Worm (Caenorhabditis elegans) whole organism, L2 larva: ENCODE results near the gene dcr-1.

Experiments used
- C34F6.9 ChIP-seq: fragments of 150-350 bp; optimal IDR thresholded peaks from 2 replicates; lab custom pipeline; 2014; ENCODE audit warnings: missing biosample characterization, missing genetic modification characterization
- ZK546.5 ChIP-seq: sonication (generic microtip); optimal IDR thresholded peaks from 2 replicates; lab custom pipeline; 2017; ENCODE audit warnings: missing biosample characterization, missing genetic modification characterization
- alr-1 ChIP-seq: fragments of 150-350 bp; optimal IDR thresholded peaks from 2 replicates; lab custom pipeline; 2014; ENCODE audit warnings: missing biosample characterization, missing genetic modification characterization
- aly-2 ChIP-seq: fragments of 150-350 bp; optimal IDR thresholded peaks from 2 replicates; lab custom pipeline; 2014; ENCODE audit warnings: missing biosample characterization, missing genetic modification characterization
- ceh-16 ChIP-seq: fragments of 150-350 bp; optimal IDR thresholded peaks from 2 replicates; lab custom pipeline; 2014; ENCODE audit warnings: missing biosample characterization, missing genetic modification characterization
- crh-2 ChIP-seq: sonication (generic microtip); optimal IDR thresholded peaks from 2 replicates; lab custom pipeline; 2017; ENCODE audit warnings: missing biosample characterization, missing genetic modification characterization
- dmd-4 ChIP-seq: sonication (generic microtip); optimal IDR thresholded peaks from 2 replicates; lab custom pipeline; 2017; ENCODE audit warnings: missing biosample characterization, missing genetic modification characterization
- fos-1 ChIP-seq: fragments of 150-350 bp; optimal IDR thresholded peaks from 2 replicates; lab custom pipeline; 2014; ENCODE audit warnings: missing biosample characterization, missing genetic modification characterization
- gmeb-1 ChIP-seq: fragments of 150-350 bp; optimal IDR thresholded peaks from 2 replicates; lab custom pipeline; 2014; ENCODE audit warnings: missing biosample characterization, missing genetic modification characterization
- lin-11 ChIP-seq: fragments of 150-350 bp; sonication (generic microtip); optimal IDR thresholded peaks from 2 replicates; lab custom pipeline; 2014; ENCODE audit warnings: missing biosample characterization, missing genetic modification characterization, inconsistent platforms, mixed read lengths
- lsy-2 ChIP-seq, 2 experiments: fragments of 150-350 bp in 1 of 2; sonication (generic microtip) in 1 of 2; optimal IDR thresholded peaks; 2 replicates each; lab custom pipeline; 2014 to 2017; ENCODE audit warnings: missing biosample characterization in 2 of 2, missing genetic modification characterization in 2 of 2
- mab-5 ChIP-seq: fragments of 150-350 bp; optimal IDR thresholded peaks from 2 replicates; lab custom pipeline; 2014; ENCODE audit warnings: missing biosample characterization, missing genetic modification characterization
- mbf-1 ChIP-seq: sonication (generic microtip); optimal IDR thresholded peaks from 2 replicates; lab custom pipeline; 2017; ENCODE audit warnings: missing biosample characterization, missing genetic modification characterization
- mdl-1 ChIP-seq, 2 experiments: fragments of 150-350 bp in 1 of 2; sonication (generic microtip) in 1 of 2; optimal IDR thresholded peaks; 2 replicates each; lab custom pipeline; 2017; ENCODE audit warnings: missing biosample characterization in 2 of 2, missing genetic modification characterization in 2 of 2
- nhr-10 ChIP-seq: sonication (generic microtip); optimal IDR thresholded peaks from 2 replicates; lab custom pipeline; 2017; ENCODE audit warnings: missing biosample characterization, missing genetic modification characterization
- nhr-11 ChIP-seq: fragments of 150-350 bp; optimal IDR thresholded peaks from 2 replicates; lab custom pipeline; 2014; ENCODE audit warnings: missing biosample characterization, missing genetic modification characterization
- nhr-12 ChIP-seq: fragments of 150-350 bp; optimal IDR thresholded peaks from 2 replicates; lab custom pipeline; 2014; ENCODE audit warnings: missing biosample characterization, missing genetic modification characterization
- nhr-129 ChIP-seq: fragments of 150-350 bp; optimal IDR thresholded peaks from 2 replicates; lab custom pipeline; 2014; ENCODE audit warnings: missing biosample characterization, missing genetic modification characterization
- nhr-21 ChIP-seq: fragments of 150-350 bp; optimal IDR thresholded peaks from 2 replicates; lab custom pipeline; 2014; ENCODE audit warnings: missing biosample characterization, missing genetic modification characterization
- nhr-23 ChIP-seq: fragments of 150-350 bp; optimal IDR thresholded peaks from 2 replicates; lab custom pipeline; 2014; ENCODE audit warnings: missing biosample characterization, missing genetic modification reagents, missing genetic modification characterization
- nhr-237 ChIP-seq: fragments of 150-350 bp; optimal IDR thresholded peaks from 2 replicates; lab custom pipeline; 2014; ENCODE audit warnings: missing biosample characterization, missing genetic modification characterization
- nhr-25 ChIP-seq: fragments of 150-350 bp; sonication (generic microtip); optimal IDR thresholded peaks from 3 replicates; lab custom pipeline; 2014; ENCODE audit warnings: missing biosample characterization, missing genetic modification characterization
- nhr-6 ChIP-seq: fragments of 150-350 bp; optimal IDR thresholded peaks from 2 replicates; lab custom pipeline; 2014; ENCODE audit warnings: missing biosample characterization, missing genetic modification characterization
- peb-1 ChIP-seq: fragments of 150-350 bp; optimal IDR thresholded peaks from 2 replicates; lab custom pipeline; 2014; ENCODE audit warnings: missing biosample characterization, missing genetic modification characterization
- sma-3 ChIP-seq: sonication (generic microtip); optimal IDR thresholded peaks from 2 replicates; lab custom pipeline; 2016; ENCODE audit warnings: missing genetic modification reagents, missing genetic modification characterization, missing compliant biosample characterization
- snpc-4 ChIP-seq: fragments of 150-350 bp; optimal IDR thresholded peaks from 2 replicates; lab custom pipeline; 2014; ENCODE audit warnings: missing biosample characterization, missing genetic modification characterization
- unc-39 ChIP-seq: fragments of 150-350 bp; optimal IDR thresholded peaks from 2 replicates; lab custom pipeline; 2014; ENCODE audit warnings: missing biosample characterization, missing genetic modification characterization
- unc-62 ChIP-seq: fragments of 150-350 bp; optimal IDR thresholded peaks from 2 replicates; lab custom pipeline; 2014; ENCODE audit warnings: missing biosample characterization, missing genetic modification reagents, missing genetic modification characterization
- zag-1 ChIP-seq: fragments of 150-350 bp; optimal IDR thresholded peaks from 2 replicates; lab custom pipeline; 2014; ENCODE audit warnings: missing biosample characterization, missing genetic modification characterization
- ztf-1 ChIP-seq: fragments of 200-800 bp; sonication (Bioruptor generic); conservative IDR thresholded peaks from 2 replicates; pipeline ENCODE4 v1.3.6; 2022; ENCODE audit warnings: missing genetic modification characterization, missing compliant biosample characterization
- ztf-11 ChIP-seq: sonication (generic microtip); optimal IDR thresholded peaks from 2 replicates; lab custom pipeline; 2017; ENCODE audit warnings: missing biosample characterization, missing genetic modification characterization
- ztf-4 ChIP-seq: fragments of 150-350 bp; optimal IDR thresholded peaks from 2 replicates; lab custom pipeline; 2014; ENCODE audit warnings: missing biosample characterization, missing genetic modification characterization

The dcr-1 gene

ce11 chrIII:8069206-8069605 is 10.9 kb downstream of the dcr-1 start:
- peak; percentile 38 for TF ChIP-seq snpc-4 (tag; lab: Kevin White, UChicago)
- peak; percentile 6 for TF ChIP-seq nhr-129 (tag; lab: Kevin White, UChicago)
- TF ChIP-seq mdl-1 (tag; optimal IDR thresholded peaks at IDR 0.05; lab: Kevin White, UChicago): no peak

ce11 chrIII:8067798-8068197 is 12.3 kb downstream of the dcr-1 start:
- no peak for TF ChIP-seq sma-3 (GFP tag; lab: Kevin White, UChicago)
- TF ChIP-seq ztf-11: no peak
- TF ChIP-seq dmd-4: no peak
- TF ChIP-seq fos-1 (tag; lab: Kevin White, UChicago): no peak
- no peak for TF ChIP-seq mbf-1
- TF ChIP-seq lin-11: no peak
- no peak for TF ChIP-seq unc-62 (GFP tag; lab: Kevin White, UChicago)
- no peak for TF ChIP-seq ztf-1 (GFP tag; lab: Robert Waterston, UW)
- TF ChIP-seq mab-5 (tag; lab: Kevin White, UChicago): no peak
- TF ChIP-seq nhr-21 (tag; lab: Kevin White, UChicago): no peak
- TF ChIP-seq nhr-12: no peak
- no peak for TF ChIP-seq snpc-4 (tag; lab: Kevin White, UChicago)
- no peak for TF ChIP-seq unc-39 (tag; lab: Kevin White, UChicago)

- TF ChIP-seq nhr-6 (tag; lab: Kevin White, UChicago) (no peak), nhr-11 (no peak), nhr-25 (tag; lab: Kevin White, UChicago) (no peak), unc-62 (GFP tag; lab: Kevin White, UChicago) (no peak), peb-1 (tag; lab: Kevin White, UChicago) (no peak), ztf-11 (no peak), nhr-237 (tag; lab: Kevin White, UChicago) (no peak), aly-2 (tag; lab: Kevin White, UChicago) (no peak), dmd-4 (no peak), lin-11 (no peak)
Measured at ce11 chrIII:8066989-8067388, 13.1 kb downstream of the dcr-1 start, which contains the start of gene pros-1. pros-1 (plus strand) TSS chrIII:8067289.

ce11 chrIII:8065101-8065500 is 15.0 kb downstream of the dcr-1 start:
- TF ChIP-seq lsy-2 (tag; optimal IDR thresholded peaks at IDR 0.05; lab: Kevin White, UChicago): peak in 1 of 2 experiments; percentile 42
- no peak for TF ChIP-seq C34F6.9 (tag; lab: Kevin White, UChicago)

ce11 chrIII:8063659-8064058 is 16.4 kb downstream of the dcr-1 start:
- no peak for TF ChIP-seq nhr-23 (tag; lab: Kevin White, UChicago)
- no peak for TF ChIP-seq nhr-12
- no peak for TF ChIP-seq C34F6.9 (tag; lab: Kevin White, UChicago)

- TF ChIP-seq nhr-11 (no peak), lsy-2 (tag; optimal IDR thresholded peaks at IDR 0.05; lab: Kevin White, UChicago) (peak in 1 of 2 experiments; percentile 12)
- TF ChIP-seq, all 48 proteins: peak for 1
Measured at ce11 chrIII:8061114-8061513, 19.0 kb downstream of the dcr-1 start.

- TF ChIP-seq zag-1 (tag; lab: Kevin White, UChicago): no peak
- TF ChIP-seq ztf-4 (tag; lab: Kevin White, UChicago): no peak
- TF ChIP-seq nhr-237 (tag; lab: Kevin White, UChicago): no peak
- no peak for TF ChIP-seq ZK546.5
- TF ChIP-seq ceh-16 (tag; lab: Kevin White, UChicago): no peak
- no peak for TF ChIP-seq alr-1 (tag; lab: Kevin White, UChicago)
- no peak for TF ChIP-seq nhr-11
- no peak for TF ChIP-seq crh-2 (tag; lab: Kevin White, UChicago)
- no peak for TF ChIP-seq nhr-10 (tag; lab: Kevin White, UChicago)
- TF ChIP-seq ztf-11: no peak
- TF ChIP-seq lin-11: no peak
- no peak for TF ChIP-seq gmeb-1 (tag; lab: Kevin White, UChicago)
- TF ChIP-seq unc-62 (GFP tag; lab: Kevin White, UChicago): no peak
Measured at ce11 chrIII:8051838-8052237, 28.2 kb downstream of the dcr-1 start.
